ENCODE assay signal across 3 worm cellular contexts in genomic region chrII:9597516-9598047, ce11.
TF ChIP-seq lines count a peak whose summit lies in the region.

TSS of gene mrpl-53 (plus strand) at chrII:9597622.

TF ChIP-seq in whole organism, L1 larva, 84 proteins besides CTCF, POLR2A, EP300 and RAD21 (continued from another document):
- TF ChIP-seq nhr-85 (tag; lab: Kevin White, UChicago) (no peak), aha-1 (tag; optimal IDR thresholded peaks at IDR 0.05; lab: Kevin White, UChicago) (no peak), jun-1 (tag; optimal IDR thresholded peaks at IDR 0.05; lab: Kevin White, UChicago) (no peak), nhr-71 (tag; optimal IDR thresholded peaks at IDR 0.05; lab: Kevin White, UChicago) (peak; percentile 29), nhr-77 (tag; optimal IDR thresholded peaks at IDR 0.05; lab: Kevin White, UChicago) (no peak), alr-1 (tag; optimal IDR thresholded peaks at IDR 0.05; lab: Kevin White, UChicago; ENCODE audit: borderline replicate concordance) (no peak), nhr-84 (tag; optimal IDR thresholded peaks at IDR 0.05; lab: Kevin White, UChicago) (no peak), efl-1 (optimal IDR thresholded peaks at IDR 0.05; lab: Kevin White, UChicago) (no peak), efl-1 (GFP tag; optimal IDR thresholded peaks at IDR 0.05 in 1 of 2; lab: Kevin White, UChicago) (peak in 1 of 2 experiments; percentile 66), pqm-1 (tag; optimal IDR thresholded peaks at IDR 0.05; lab: Kevin White, UChicago) (no peak), ceh-90 (tag; optimal IDR thresholded peaks at IDR 0.05; lab: Kevin White, UChicago) (no peak)

TF ChIP-seq in whole organism, L2 larva, 48 proteins besides CTCF, POLR2A, EP300 and RAD21 (continued from another document):
- TF ChIP-seq nhr-10 (tag; optimal IDR thresholded peaks at IDR 0.05; lab: Kevin White, UChicago): no peak
- no peak for TF ChIP-seq nhr-237 (tag; optimal IDR thresholded peaks at IDR 0.05; lab: Kevin White, UChicago)
- no peak for TF ChIP-seq crh-2 (tag; optimal IDR thresholded peaks at IDR 0.05; lab: Kevin White, UChicago)
- no peak for TF ChIP-seq lin-13 (GFP tag; optimal IDR thresholded peaks at IDR 0.05; lab: Kevin White, UChicago)
- peak; percentile 37 for TF ChIP-seq Y55F3AM.14 (GFP tag; optimal IDR thresholded peaks at IDR 0.05; lab: Kevin White, UChicago)
- TF ChIP-seq sma-3 (GFP tag; optimal IDR thresholded peaks at IDR 0.05; lab: Kevin White, UChicago): peak; percentile 30
- no peak for TF ChIP-seq fos-1 (tag; optimal IDR thresholded peaks at IDR 0.05; lab: Kevin White, UChicago)
- TF ChIP-seq ama-1 (optimal IDR thresholded peaks at IDR 0.05; lab: Kevin White, UChicago): peak; percentile 5
- peak; percentile 5 for TF ChIP-seq sma-9 (GFP tag; optimal IDR thresholded peaks at IDR 0.05; lab: Kevin White, UChicago)
- TF ChIP-seq sma-9 (tag; optimal IDR thresholded peaks at IDR 0.05; lab: Kevin White, UChicago): no peak
- TF ChIP-seq egl-27 (tag; optimal IDR thresholded peaks at IDR 0.05; lab: Kevin White, UChicago): no peak
- no peak for TF ChIP-seq gmeb-1 (tag; optimal IDR thresholded peaks at IDR 0.05; lab: Kevin White, UChicago)
- TF ChIP-seq ceh-82 (tag; optimal IDR thresholded peaks at IDR 0.05; lab: Kevin White, UChicago): no peak
- TF ChIP-seq nhr-129 (tag; optimal IDR thresholded peaks at IDR 0.05; lab: Kevin White, UChicago): no peak
- TF ChIP-seq snpc-4 (tag; optimal IDR thresholded peaks at IDR 0.05; lab: Kevin White, UChicago): no peak
- TF ChIP-seq elt-1 (tag; optimal IDR thresholded peaks at IDR 0.05; lab: Kevin White, UChicago): no peak
- no peak for TF ChIP-seq C34F6.9 (tag; optimal IDR thresholded peaks at IDR 0.05; lab: Kevin White, UChicago)
- TF ChIP-seq alr-1 (tag; optimal IDR thresholded peaks at IDR 0.05; lab: Kevin White, UChicago): no peak

TF ChIP-seq in whole organism, L4 larva, 104 proteins besides CTCF, POLR2A, EP300 and RAD21 (continued from another document):
- TF ChIP-seq F49E8.2 (tag; optimal IDR thresholded peaks at IDR 0.05; lab: Kevin White, UChicago; ENCODE audit: borderline replicate concordance) (no peak), nhr-102 (tag; optimal IDR thresholded peaks at IDR 0.05; lab: Kevin White, UChicago) (no peak), nhr-25 (tag; optimal IDR thresholded peaks at IDR 0.05; lab: Kevin White, UChicago; ENCODE audit: borderline replicate concordance, insufficient read depth) (no peak)
